Fruit fly (Drosophila melanogaster) whole organism, embryonic: Measurements from ENCODE around the gene CG33235.

Experiments used
- B-H1 ChIP-seq: fragments of 200-800 bp; sonication (Bioruptor generic); IDR thresholded peaks from 3 replicates; pipeline ENCODE4 v1.3.6; 2022; ENCODE audit warnings: missing biosample characterization, missing genetic modification characterization
- BtbVII ChIP-seq: fragments of 200-800 bp; sonication (Bioruptor generic); optimal IDR thresholded peaks from 3 replicates; lab custom pipeline; 2017; ENCODE audit warnings: missing biosample characterization, mild to moderate bottlenecking, missing genetic modification characterization
- CG10274 ChIP-seq: fragments of 200-800 bp; sonication (Bioruptor generic); optimal IDR thresholded peaks from 3 replicates; lab custom pipeline; 2017; ENCODE audit warnings: missing biosample characterization, mild to moderate bottlenecking, missing genetic modification characterization
- CG12299 ChIP-seq: fragments of 200-800 bp; sonication (Bioruptor generic); optimal IDR thresholded peaks from 2 replicates; lab custom pipeline; 2018; ENCODE audit warnings: missing biosample characterization, mild to moderate bottlenecking, missing genetic modification characterization
- CG12769 ChIP-seq: fragments of 200-800 bp; sonication (Bioruptor generic); optimal IDR thresholded peaks from 2 replicates; lab custom pipeline; 2019; ENCODE audit warnings: missing biosample characterization, mild to moderate bottlenecking, missing genetic modification characterization, moderate library complexity
- CG13894 ChIP-seq: fragments of 200-800 bp; sonication (Bioruptor generic); optimal IDR thresholded peaks from 3 replicates; lab custom pipeline; 2018; ENCODE audit warnings: missing biosample characterization, mild to moderate bottlenecking, missing genetic modification characterization, moderate library complexity
- CG17829 ChIP-seq: fragments of 200-800 bp; optimal IDR thresholded peaks from 2 replicates; lab custom pipeline; 2019; ENCODE audit warnings: missing biosample characterization, mild to moderate bottlenecking, missing genetic modification characterization, moderate library complexity
- CG2712 ChIP-seq: fragments of 200-800 bp; optimal IDR thresholded peaks from 3 replicates; lab custom pipeline; 2019; ENCODE audit warnings: missing biosample characterization, mild to moderate bottlenecking, missing genetic modification characterization, moderate library complexity
- CG31441 ChIP-seq: fragments of 200-800 bp; sonication (Bioruptor generic); IDR thresholded peaks from 2 replicates; pipeline ENCODE4 v1.3.6; 2022; ENCODE audit warnings: missing biosample characterization, missing genetic modification characterization
- CG32767 ChIP-seq: fragments of 200-800 bp; sonication (Bioruptor generic); IDR thresholded peaks from 2 replicates; pipeline ENCODE4 v1.3.6; 2022; ENCODE audit warnings: missing biosample characterization, missing genetic modification characterization
- CG32772 ChIP-seq: fragments of 200-800 bp; sonication (Bioruptor generic); IDR thresholded peaks from 2 replicates; pipeline ENCODE4 v1.3.6; 2022; ENCODE audit warnings: missing biosample characterization, missing genetic modification characterization
- CG3281 ChIP-seq: fragments of 200-800 bp; sonication (Bioruptor generic); optimal IDR thresholded peaks from 3 replicates; lab custom pipeline; 2017; ENCODE audit warnings: missing biosample characterization, mild to moderate bottlenecking, missing genetic modification characterization
- CG3407 ChIP-seq: fragments of 200-800 bp; sonication (Bioruptor generic); optimal IDR thresholded peaks from 2 replicates; lab custom pipeline; 2018; ENCODE audit warnings: missing biosample characterization, mild to moderate bottlenecking, missing genetic modification characterization
- CG3726 ChIP-seq: fragments of 200-800 bp; sonication (Bioruptor generic); IDR thresholded peaks from 3 replicates; pipeline ENCODE4, ENCODE4 v1.3.6; 2022; ENCODE audit warnings: missing biosample characterization, missing genetic modification characterization
- CG4820 ChIP-seq: fragments of 200-800 bp; sonication (Bioruptor generic); optimal IDR thresholded peaks from 3 replicates; lab custom pipeline; 2016; ENCODE audit warnings: missing biosample characterization, missing genetic modification characterization
- CG5245 ChIP-seq: fragments of 200-800 bp; sonication (Bioruptor generic); optimal IDR thresholded peaks from 3 replicates; lab custom pipeline; 2016; ENCODE audit warnings: missing biosample characterization, missing genetic modification characterization
- CG6175 ChIP-seq: fragments of 200-800 bp; sonication (Bioruptor generic); IDR thresholded peaks from 3 replicates; pipeline ENCODE4 v1.3.6; 2022; ENCODE audit warnings: missing biosample characterization, missing genetic modification characterization
- CG6683 ChIP-seq: fragments of 200-800 bp; sonication (Bioruptor generic); optimal IDR thresholded peaks from 2 replicates; lab custom pipeline; 2017; ENCODE audit warnings: missing biosample characterization, mild to moderate bottlenecking, missing genetic modification characterization, missing genetic modification reagents
- CG7556 ChIP-seq: fragments of 200-800 bp; sonication (Bioruptor generic); optimal IDR thresholded peaks from 2 replicates; lab custom pipeline; 2017; ENCODE audit warnings: missing biosample characterization, mild to moderate bottlenecking, missing genetic modification characterization
- CG7987 ChIP-seq: fragments of 200-800 bp; sonication (Bioruptor generic); optimal IDR thresholded peaks from 2 replicates; lab custom pipeline; 2018; ENCODE audit warnings: missing biosample characterization, mild to moderate bottlenecking, missing genetic modification characterization, moderate library complexity
- CG9817 ChIP-seq: fragments of 200-800 bp; sonication (Bioruptor generic); optimal IDR thresholded peaks from 2 replicates; lab custom pipeline; 2018; ENCODE audit warnings: missing biosample characterization, mild to moderate bottlenecking, missing genetic modification characterization, moderate library complexity
- CG9876 ChIP-seq: fragments of 200-800 bp; sonication (Bioruptor generic); optimal IDR thresholded peaks from 2 replicates; lab custom pipeline; 2016; ENCODE audit warnings: missing biosample characterization, missing genetic modification characterization
- D ChIP-seq, 2 experiments: fragments of 200-800 bp in 1 of 2; fragments of >200 bp in 1 of 2; sonication (Bioruptor generic) in 1 of 2; optimal IDR thresholded peaks; 2 replicates in 1 of 2; 3 replicates in 1 of 2; lab custom pipeline; 2017; ENCODE audit warnings: mild to moderate bottlenecking in 1 of 2, missing biosample characterization in 1 of 2, missing genetic modification characterization in 1 of 2, missing genetic modification reagents in 1 of 2
- Gug ChIP-seq: fragments of 200-800 bp; sonication (Bioruptor generic); IDR thresholded peaks from 4 replicates; pipeline ENCODE4 v1.3.6; 2022; ENCODE audit warnings: missing biosample characterization, missing genetic modification characterization
- H15 ChIP-seq: fragments of 200-800 bp; sonication (Bioruptor generic); IDR thresholded peaks from 3 replicates; pipeline ENCODE4 v1.3.6; 2022; ENCODE audit warnings: missing biosample characterization, missing genetic modification characterization
- Hr78 ChIP-seq, 2 experiments: fragments of 200-800 bp in 1 of 2; fragments of >200 bp in 1 of 2; sonication (Bioruptor generic) in 1 of 2; optimal IDR thresholded peaks; 2 replicates each; lab custom pipeline; 2017 to 2019; ENCODE audit warnings: missing biosample characterization in 2 of 2, missing genetic modification characterization in 2 of 2, mild to moderate bottlenecking in 1 of 2, moderate library complexity in 1 of 2
- Lhr ChIP-seq: fragments of 200-800 bp; sonication (Bioruptor generic); optimal IDR thresholded peaks from 3 replicates; lab custom pipeline; 2017; ENCODE audit warnings: mild to moderate bottlenecking, missing biosample characterization, missing genetic modification reagents, missing genetic modification characterization
- MESR4 ChIP-seq: fragments of 200-800 bp; sonication (Bioruptor generic); optimal IDR thresholded peaks from 2 replicates; lab custom pipeline; 2018; ENCODE audit warnings: missing biosample characterization, mild to moderate bottlenecking, missing genetic modification characterization, moderate library complexity
- NC2α ChIP-seq: fragments of 200-800 bp; sonication (Bioruptor generic); optimal IDR thresholded peaks from 2 replicates; lab custom pipeline; 2016; ENCODE audit warnings: missing biosample characterization, missing genetic modification characterization
- Side ChIP-seq: fragments of 200-800 bp; sonication (Bioruptor generic); optimal IDR thresholded peaks from 2 replicates; lab custom pipeline; 2016; ENCODE audit warnings: missing biosample characterization, missing genetic modification characterization
- Sry-δ ChIP-seq: fragments of 200-800 bp; sonication (Bioruptor generic); optimal IDR thresholded peaks from 2 replicates; lab custom pipeline; 2016; ENCODE audit warnings: missing biosample characterization, missing genetic modification characterization
- Ssrp ChIP-seq: fragments of 200-800 bp; sonication (Bioruptor generic); optimal IDR thresholded peaks from 2 replicates; lab custom pipeline; 2018; ENCODE audit warnings: missing biosample characterization, mild to moderate bottlenecking, missing genetic modification characterization, moderate library complexity
- Usf ChIP-seq: fragments of 200-800 bp; sonication (Bioruptor generic); optimal IDR thresholded peaks from 2 replicates; lab custom pipeline; 2017; ENCODE audit warnings: missing genotype, missing biosample characterization, missing genetic modification characterization
- Xbp1 ChIP-seq: fragments of 200-800 bp; sonication (Bioruptor generic); optimal IDR thresholded peaks from 3 replicates; lab custom pipeline; 2016; ENCODE audit warnings: missing biosample characterization, mild to moderate bottlenecking, missing genetic modification characterization
- az2 ChIP-seq: fragments of 200-800 bp; sonication (Bioruptor generic); optimal IDR thresholded peaks from 3 replicates; lab custom pipeline; 2016; ENCODE audit warnings: missing biosample characterization, missing genetic modification characterization
- bigmax ChIP-seq: fragments of 200-800 bp; sonication (Bioruptor generic); optimal IDR thresholded peaks from 2 replicates; lab custom pipeline; 2018; ENCODE audit warnings: missing biosample characterization, mild to moderate bottlenecking, missing genetic modification characterization
- br ChIP-seq: fragments of >200 bp; optimal IDR thresholded peaks from 2 replicates; lab custom pipeline; 2017
- bsh ChIP-seq, 2 experiments: fragments of 200-800 bp; sonication (Bioruptor generic); optimal IDR thresholded peaks; 2 replicates each; lab custom pipeline; 2017 to 2018; ENCODE audit warnings: mild to moderate bottlenecking in 2 of 2, missing biosample characterization in 2 of 2, missing genetic modification characterization in 2 of 2, moderate library complexity in 1 of 2
- caup ChIP-seq: fragments of 200-800 bp; sonication (Bioruptor generic); optimal IDR thresholded peaks from 3 replicates; lab custom pipeline; 2017; ENCODE audit warnings: missing biosample characterization, mild to moderate bottlenecking, missing genetic modification characterization, moderate library complexity; ENCODE audit not compliant: severe bottlenecking
- chm ChIP-seq: fragments of 200-800 bp; sonication (Bioruptor generic); IDR thresholded peaks from 2 replicates; pipeline ENCODE4 v1.3.6; 2022; ENCODE audit warnings: missing biosample characterization, missing genetic modification characterization
- crc ChIP-seq: fragments of 200-800 bp; sonication (Bioruptor generic); optimal IDR thresholded peaks from 2 replicates; lab custom pipeline; 2016; ENCODE audit warnings: missing biosample characterization, missing genetic modification characterization
- gce ChIP-seq: fragments of 200-800 bp; sonication (Bioruptor generic); IDR thresholded peaks from 3 replicates; pipeline ENCODE4 v1.3.6; 2022; ENCODE audit warnings: missing biosample characterization, missing genetic modification characterization
- gro ChIP-seq: fragments of 200-800 bp; sonication (Bioruptor generic); optimal IDR thresholded peaks from 2 replicates; lab custom pipeline; 2016; ENCODE audit warnings: missing biosample characterization, missing genetic modification characterization
- ham ChIP-seq: fragments of 200-800 bp; sonication (Bioruptor generic); IDR thresholded peaks from 2 replicates; pipeline ENCODE4 v1.3.6; 2022; ENCODE audit warnings: missing biosample characterization, missing genetic modification characterization
- lmd ChIP-seq: fragments of 200-800 bp; sonication (Bioruptor generic); IDR thresholded peaks from 2 replicates; pipeline ENCODE4 v1.3.6; 2022; ENCODE audit warnings: missing biosample characterization, missing genetic modification characterization
- maf-S ChIP-seq: fragments of 200-800 bp; sonication (Bioruptor generic); optimal IDR thresholded peaks from 2 replicates; lab custom pipeline; 2016; ENCODE audit warnings: missing biosample characterization, missing genetic modification characterization
- pfk ChIP-seq: fragments of 200-800 bp; sonication (Bioruptor generic); optimal IDR thresholded peaks from 2 replicates; lab custom pipeline; 2018; ENCODE audit warnings: missing biosample characterization, mild to moderate bottlenecking, missing genetic modification characterization, moderate library complexity
- pho ChIP-seq: fragments of 200-800 bp; sonication (Bioruptor generic); optimal IDR thresholded peaks from 2 replicates; lab custom pipeline; 2016; ENCODE audit warnings: missing biosample characterization, missing genetic modification characterization
- pzg ChIP-seq: fragments of 200-800 bp; sonication (Bioruptor generic); optimal IDR thresholded peaks from 3 replicates; lab custom pipeline; 2018; ENCODE audit warnings: missing biosample characterization, mild to moderate bottlenecking, missing genetic modification characterization, moderate library complexity
- repo ChIP-seq: fragments of 200-800 bp; sonication (Bioruptor generic); optimal IDR thresholded peaks from 2 replicates; lab custom pipeline; 2016; ENCODE audit warnings: missing biosample characterization, missing genetic modification characterization
- slp2 ChIP-seq: fragments of 200-800 bp; sonication (Bioruptor generic); optimal IDR thresholded peaks from 2 replicates; lab custom pipeline; 2016; ENCODE audit warnings: missing biosample characterization, missing genetic modification characterization
- yki ChIP-seq: fragments of >200 bp; optimal IDR thresholded peaks from 3 replicates; lab custom pipeline; 2018

The CG33235 gene

dm6 chrX:11466757-11467156 is 24.6 kb downstream of the CG33235 start (continued):
- TF ChIP-seq gce (no peak), CG7987 (GFP tag; lab: Kevin White, UChicago) (no peak), CG12769 (peak; percentile 33), NC2α (GFP tag; lab: Kevin White, UChicago) (no peak), bigmax (GFP tag; lab: Kevin White, UChicago) (no peak), Gug (GFP tag; lab: Robert Waterston, UW) (no peak; the same call in 3 of the 4 replicates), gro (GFP tag; lab: Kevin White, UChicago) (no peak), pho (GFP tag; lab: Kevin White, UChicago) (no peak), CG12299 (no peak), CG4820 (GFP tag; lab: Kevin White, UChicago) (no peak), Ssrp (tag; lab: Kevin White, UChicago) (no peak), D (optimal IDR thresholded peaks at IDR 0.05; lab: Kevin White, UChicago) (no peak), D (GFP tag; optimal IDR thresholded peaks at IDR 0.05; lab: Kevin White, UChicago) (no peak), maf-S (GFP tag; lab: Kevin White, UChicago) (no peak), CG2712 (tag; lab: Kevin White, UChicago) (no peak), CG17829 (tag; lab: Kevin White, UChicago) (no peak), CG3407 (GFP tag; lab: Kevin White, UChicago) (no peak), CG32767 (GFP tag; lab: Robert Waterston, UW) (no peak), bsh (GFP tag; optimal IDR thresholded peaks at IDR 0.05; lab: Kevin White, UChicago) (no peak), CG7556 (GFP tag; lab: Kevin White, UChicago) (no peak), CG13894 (tag; lab: Kevin White, UChicago) (no peak), caup (GFP tag; lab: Kevin White, UChicago) (no peak), slp2 (no peak), Hr78 (GFP tag; optimal IDR thresholded peaks at IDR 0.05; lab: Kevin White, UChicago) (no peak), CG5245 (GFP tag; lab: Kevin White, UChicago) (no peak), CG6683 (GFP tag; lab: Kevin White, UChicago) (no peak), CG32772 (0 out of 2 replicates have a peak, but pooled peaks have one; percentile 23), Sry-δ (GFP tag; lab: Kevin White, UChicago) (no peak), CG31441 (no peak), CG10274 (GFP tag; lab: Kevin White, UChicago) (no peak), yki (no peak), MESR4 (GFP tag; lab: Kevin White, UChicago) (no peak), CG9817 (tag; lab: Kevin White, UChicago) (no peak), repo (GFP tag; lab: Kevin White, UChicago) (no peak), CG3281 (GFP tag; lab: Kevin White, UChicago) (no peak), br (lab: Kevin White, UChicago) (no peak), chm (GFP tag; lab: Robert Waterston, UW) (no peak), Lhr (GFP tag; lab: Kevin White, UChicago) (no peak), H15 (GFP tag; lab: Robert Waterston, UW) (no peak), Xbp1 (GFP tag; lab: Kevin White, UChicago) (peak; percentile 5), CG9876 (no peak), crc (GFP tag; lab: Kevin White, UChicago) (no peak), CG6175 (0 out of 3 replicates have a peak, but pooled peaks have one; percentile 28), Usf (GFP tag; lab: Kevin White, UChicago) (no peak), B-H1 (GFP tag; lab: Robert Waterston, UW) (peak; percentile 13; the same call in 1 of the 3 replicates), pfk (GFP tag; lab: Kevin White, UChicago) (no peak), BtbVII (GFP tag; lab: Kevin White, UChicago) (no peak), ham (GFP tag; lab: Robert Waterston, UW) (no peak), CG3726 (no peak), az2 (GFP tag; lab: Kevin White, UChicago) (no peak), Side (GFP tag; lab: Kevin White, UChicago) (no peak), lmd (GFP tag; lab: Robert Waterston, UW) (peak; percentile 26; the same call in 1 of the 2 replicates), pzg (GFP tag; lab: Kevin White, UChicago) (no peak)
